Worm (Caenorhabditis elegans): ENCODE data around the gene cylc-1.

DNA sequence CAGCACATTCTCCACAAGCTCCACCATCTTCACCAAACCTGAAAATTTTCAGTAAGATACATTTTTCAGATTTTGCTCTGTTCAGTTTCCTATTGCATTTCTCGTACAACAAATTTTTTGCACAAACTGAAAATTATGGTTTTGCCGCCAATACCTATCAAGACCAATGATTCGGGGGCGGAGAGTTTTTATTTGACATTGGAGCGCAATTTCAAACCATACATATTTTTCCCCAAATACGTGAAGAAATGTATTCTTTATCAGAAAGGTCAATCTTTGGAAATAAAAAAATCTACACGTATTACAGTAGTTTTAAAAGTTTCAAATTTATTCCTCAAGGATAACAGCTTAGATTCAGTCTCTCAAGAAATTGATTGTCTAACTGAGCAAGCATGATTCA, 40.9 kb upstream of the cylc-1 start, which contains the start of gene F36H12.5:
- no peak for TF ChIP-seq flt-1 (GFP tag; IDR thresholded peaks at IDR 0.05)
- TF ChIP-seq med-1 (GFP tag; optimal IDR thresholded peaks at IDR 0.05; ENCODE audit: insufficient read depth): no peak
- no peak for TF ChIP-seq ztf-23 (GFP tag; IDR thresholded peaks at IDR 0.05)
- TF ChIP-seq T22C8.4 (GFP tag; IDR thresholded peaks at IDR 0.05): no peak
- no peak for TF ChIP-seq cog-1 (tag; optimal IDR thresholded peaks at IDR 0.05)
- no peak for TF ChIP-seq klf-2 (GFP tag; conservative IDR thresholded peaks at IDR 0.05)
